Worm (Caenorhabditis elegans): ENCODE measurements around the gene ndua-5.

ndua-5 gene

DNA sequence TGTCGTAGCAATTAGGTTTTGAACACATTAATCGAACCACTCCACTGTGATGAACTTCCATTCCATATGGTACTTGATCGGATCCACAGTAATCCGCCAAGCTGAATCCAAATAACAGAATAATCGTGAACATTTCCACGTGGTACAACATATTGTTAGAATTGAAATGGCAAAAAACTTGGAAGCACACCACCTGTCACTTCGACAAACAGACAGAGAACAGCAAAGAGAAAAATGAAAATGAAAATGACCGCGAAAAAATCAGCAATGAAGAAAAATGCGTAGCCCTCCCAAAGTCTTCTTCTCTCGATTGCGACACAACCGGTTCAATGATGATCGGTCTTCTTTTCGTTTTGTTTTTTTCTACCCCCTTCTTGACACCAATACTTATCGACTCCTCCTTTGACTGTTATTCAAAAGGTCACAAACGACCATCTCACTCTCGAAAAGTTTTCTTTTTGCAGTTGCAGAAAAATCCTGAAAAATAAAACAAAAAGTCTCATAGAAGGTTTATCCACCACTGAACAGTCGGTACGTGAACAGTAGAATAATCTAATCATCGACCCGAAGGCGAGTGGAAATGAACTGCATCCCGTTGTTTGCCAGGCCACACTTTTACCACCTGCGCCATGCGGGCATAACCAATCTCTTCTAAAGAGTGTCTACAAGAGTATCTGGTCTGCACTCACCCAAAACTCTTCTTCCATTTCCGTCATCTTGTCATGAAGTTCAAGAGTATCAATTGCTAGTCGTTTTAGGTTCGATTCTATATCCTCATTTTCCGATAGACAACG lies 47.4 kb downstream of the ndua-5 start, which contains the start of gene wrt-3 (continued):
- peak; percentile 66 for TF ChIP-seq somi-1 (GFP tag; optimal IDR thresholded peaks at IDR 0.05)
- TF ChIP-seq ZK185.1 (tag; optimal IDR thresholded peaks at IDR 0.05; ENCODE audit: poor library complexity, severe bottlenecking): peak; percentile 92
- peak; percentile 68 for TF ChIP-seq B0035.1 (tag; optimal IDR thresholded peaks at IDR 0.05)
- peak; percentile 53 for TF ChIP-seq F23B12.7 (tag; optimal IDR thresholded peaks at IDR 0.05; ENCODE audit: insufficient read depth)
- peak; percentile 19 for TF ChIP-seq dpl-1 (GFP tag; optimal IDR thresholded peaks at IDR 0.05)
- no peak for TF ChIP-seq F55B11.4 (tag; optimal IDR thresholded peaks at IDR 0.05; ENCODE audit: borderline replicate concordance, insufficient read depth)
- TF ChIP-seq snpc-3.4 (tag; optimal IDR thresholded peaks at IDR 0.05): peak; percentile 92
- TF ChIP-seq sdz-38 (tag; optimal IDR thresholded peaks at IDR 0.05): peak; percentile 13
- TF ChIP-seq snpc-1.1 (tag; optimal IDR thresholded peaks at IDR 0.05; ENCODE audit: insufficient read depth): peak; percentile 79
- TF ChIP-seq Y53G8AR.9 (GFP tag; conservative IDR thresholded peaks at IDR 0.05): no peak; the same call in 1 of the 2 replicates
- 0 out of 2 replicates have a peak, but pooled peaks have one; percentile 82 for TF ChIP-seq nhr-120 (GFP tag; IDR thresholded peaks at IDR 0.05)
- TF ChIP-seq ztf-22 (GFP tag; optimal IDR thresholded peaks at IDR 0.05): peak; percentile 69
- TF ChIP-seq ceh-100 (GFP tag; IDR thresholded peaks at IDR 0.05): no peak; the same call in 1 of the 2 replicates
- TF ChIP-seq ceh-58 (GFP tag; IDR thresholded peaks at IDR 0.05): 0 out of 2 replicates have a peak, but pooled peaks have one; percentile 80
- TF ChIP-seq lin-40 (tag; optimal IDR thresholded peaks at IDR 0.05): no peak
- no peak for TF ChIP-seq F37B4.10 (GFP tag; IDR thresholded peaks at IDR 0.05)
- TF ChIP-seq T07F8.4 (tag; optimal IDR thresholded peaks at IDR 0.05): peak; percentile 88
- no peak for TF ChIP-seq bed-1 (GFP tag; IDR thresholded peaks at IDR 0.05)
- peak; percentile 50 for TF ChIP-seq nhr-80 (tag; optimal IDR thresholded peaks at IDR 0.05)
- 0 out of 2 replicates have a peak, but pooled peaks have one; percentile 52 for TF ChIP-seq attf-3 (GFP tag; conservative IDR thresholded peaks at IDR 0.05)
- TF ChIP-seq lin-54 (GFP tag; optimal IDR thresholded peaks at IDR 0.05): peak; percentile 75
- peak; percentile 97 for TF ChIP-seq zim-3 (tag; optimal IDR thresholded peaks at IDR 0.05)
- TF ChIP-seq B0336.3 (GFP tag; IDR thresholded peaks at IDR 0.05): no peak
- TF ChIP-seq ztf-25 (GFP tag; IDR thresholded peaks at IDR 0.05): no peak; the same call in 1 of the 2 replicates
- TF ChIP-seq hmg-1.2 (GFP tag; IDR thresholded peaks at IDR 0.05): peak; percentile 71
- peak; percentile 65 to 67 for TF ChIP-seq let-607 (tag; optimal IDR thresholded peaks at IDR 0.05)
- peak; percentile 96 for TF ChIP-seq aptf-3 (GFP tag; IDR thresholded peaks at IDR 0.05)
- TF ChIP-seq nfya-2 (GFP tag; IDR thresholded peaks at IDR 0.05): no peak
- no peak; the same call in 1 of the 2 replicates for TF ChIP-seq egl-44 (GFP tag; IDR thresholded peaks at IDR 0.05)
- no peak for TF ChIP-seq nfya-1 (tag; optimal IDR thresholded peaks at IDR 0.05; ENCODE audit: borderline replicate concordance, insufficient read depth)
- peak; percentile 87 for TF ChIP-seq snpc-4 (GFP tag; optimal IDR thresholded peaks at IDR 0.05)
- TF ChIP-seq snpc-4 (tag; optimal IDR thresholded peaks at IDR 0.05): peak; percentile 79 to 89 (median 86)
- TF ChIP-seq dpff-1 (tag; optimal IDR thresholded peaks at IDR 0.05): peak; percentile 77
- no peak for TF ChIP-seq bed-2 (GFP tag; IDR thresholded peaks at IDR 0.05)
- TF ChIP-seq Y67H2A.10 (GFP tag; conservative IDR thresholded peaks at IDR 0.05): no peak
- TF ChIP-seq Y79H2A.3 (GFP tag; conservative IDR thresholded peaks at IDR 0.05): no peak
- TF ChIP-seq ztf-28 (GFP tag; IDR thresholded peaks at IDR 0.05): 0 out of 2 replicates have a peak, but pooled peaks have one; percentile 33
- TF ChIP-seq ztf-6 (GFP tag; IDR thresholded peaks at IDR 0.05): peak; percentile 35; the same call in 1 of the 2 replicates
- TF ChIP-seq B0019.2 (GFP tag; conservative IDR thresholded peaks at IDR 0.05): 0 out of 2 replicates have a peak, but pooled peaks have one; percentile 37
- no peak; the same call in none of the 2 replicates for TF ChIP-seq pbrm-1 (GFP tag; IDR thresholded peaks at IDR 0.05)
- peak; percentile 98 for TF ChIP-seq lin-26 (GFP tag; IDR thresholded peaks at IDR 0.05)
- peak; percentile 62; the same call in 1 of the 2 replicates for TF ChIP-seq egl-18 (GFP tag; IDR thresholded peaks at IDR 0.05)
- TF ChIP-seq ekl-4 (GFP tag; IDR thresholded peaks at IDR 0.05): no peak; the same call in 1 of the 2 replicates
- TF ChIP-seq mel-28 (tag; optimal IDR thresholded peaks at IDR 0.05; ENCODE audit: borderline replicate concordance): peak; percentile 33
- TF ChIP-seq die-1 (tag; optimal IDR thresholded peaks at IDR 0.05): peak; percentile 97

Data from whole organism, young adult.